Worm (Caenorhabditis elegans) whole organism, L4/young adult: ENCODE data around the gene F09F7.6.

ENCODE experiments used
- dao-5 ChIP-seq: sonication (generic microtip); optimal IDR thresholded peaks from 2 replicates; lab custom pipeline; 2016; ENCODE audit warnings: missing genotype, missing genetic modification characterization, moderate library complexity, missing compliant biosample characterization
- him-1 ChIP-seq: sonication (generic microtip); optimal IDR thresholded peaks from 2 replicates; lab custom pipeline; 2016; ENCODE audit warnings: missing genotype, missing genetic modification reagents, missing genetic modification characterization, missing compliant biosample characterization

DNA sequence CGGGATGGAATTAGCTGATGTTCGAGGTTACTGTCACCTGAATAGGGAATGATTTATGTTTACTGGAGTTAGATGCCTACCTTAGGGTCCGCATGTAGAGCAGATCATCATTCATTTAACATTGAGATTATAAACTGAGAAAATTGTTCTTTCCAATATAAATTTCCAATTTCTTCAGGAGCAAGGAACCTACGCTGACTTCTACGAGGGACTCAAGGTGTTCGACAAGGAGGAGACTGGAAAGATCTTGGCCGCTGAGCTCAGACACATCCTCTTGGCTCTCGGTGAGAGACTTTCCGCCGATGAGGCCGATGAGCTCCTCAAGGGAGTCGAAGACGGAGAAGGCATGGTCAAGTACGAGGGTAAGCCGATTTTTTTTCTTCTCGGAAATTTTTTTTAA lies 14.6 kb upstream of the F09F7.6 start:
- TF ChIP-seq him-1 (tag; lab: Kevin White, UChicago) (no peak), dao-5 (no peak)
